Fruit fly (Drosophila melanogaster): ENCODE data around the gene CG32984.

dm6 chr2L:8933710-8934242 is 31.0 kb upstream of the CG32984 start, which contains the start of gene Tsp29Fa:
- TF ChIP-seq EcR (GFP tag; optimal IDR thresholded peaks at IDR 0.05), result no peak
- TF ChIP-seq CG9948 (tag; optimal IDR thresholded peaks at IDR 0.05), result no peak
- TF ChIP-seq rn (GFP tag; IDR thresholded peaks at IDR 0.05), result no peak

Measured in whole organism, pupa.